Worm (Caenorhabditis elegans) whole organism, late embryonic: ENCODE data around the gene arp-6.

Source experiments
- C08G9.2 ChIP-seq: sonication (generic microtip); optimal IDR thresholded peaks from 2 replicates; lab custom pipeline; 2016; ENCODE audit warnings: mild to moderate bottlenecking, missing genetic modification characterization, moderate library complexity, missing compliant biosample characterization
- F13H6.1 ChIP-seq: sonication (generic microtip); optimal IDR thresholded peaks from 2 replicates; lab custom pipeline; 2016; ENCODE audit warnings: missing genetic modification characterization, missing compliant biosample characterization
- T23F11.4 ChIP-seq: fragments of 200-800 bp; sonication (Bioruptor generic); optimal IDR thresholded peaks from 2 replicates; lab custom pipeline; 2018; ENCODE audit warnings: mild to moderate bottlenecking, missing genetic modification characterization, missing compliant biosample characterization
- Y22D7AL.16 ChIP-seq: sonication (generic microtip); optimal IDR thresholded peaks from 2 replicates; lab custom pipeline; 2016; ENCODE audit warnings: missing genetic modification characterization, missing compliant biosample characterization
- ahr-1 ChIP-seq: sonication (generic microtip); optimal IDR thresholded peaks from 2 replicates; lab custom pipeline; 2016; ENCODE audit warnings: missing genetic modification characterization, missing compliant biosample characterization
- ceh-14 ChIP-seq: sonication (generic microtip); optimal IDR thresholded peaks from 2 replicates; lab custom pipeline; 2016; ENCODE audit warnings: missing genotype, missing genetic modification characterization, missing compliant biosample characterization
- ceh-22 ChIP-seq: sonication (generic microtip); optimal IDR thresholded peaks from 2 replicates; lab custom pipeline; 2017; ENCODE audit warnings: missing biosample characterization, missing genetic modification characterization
- ceh-24 ChIP-seq: sonication (generic microtip); optimal IDR thresholded peaks from 2 replicates; lab custom pipeline; 2016; ENCODE audit warnings: mild to moderate bottlenecking, missing genetic modification characterization, missing compliant biosample characterization
- ceh-30 ChIP-seq: fragments of 150-350 bp; optimal IDR thresholded peaks from 2 replicates; lab custom pipeline; 2014; ENCODE audit warnings: missing biosample characterization, missing genetic modification characterization
- ceh-31 ChIP-seq: sonication (generic microtip); optimal IDR thresholded peaks from 2 replicates; lab custom pipeline; 2016; ENCODE audit warnings: missing genetic modification characterization, missing compliant biosample characterization
- ceh-45 ChIP-seq: fragments of 200-800 bp; sonication (Bioruptor generic); IDR thresholded peaks from 2 replicates; pipeline ENCODE4 v1.3.6; 2022; ENCODE audit warnings: missing genetic modification reagents, missing genetic modification characterization, missing compliant biosample characterization
- dmd-4 ChIP-seq: sonication (generic microtip); optimal IDR thresholded peaks from 2 replicates; lab custom pipeline; 2016; ENCODE audit warnings: borderline replicate concordance, missing genetic modification characterization, missing compliant biosample characterization
- dve-1 ChIP-seq: sonication (generic microtip); optimal IDR thresholded peaks from 2 replicates; lab custom pipeline; 2017; ENCODE audit warnings: antibody characterized with exemption, mild to moderate bottlenecking, missing genetic modification characterization, missing compliant biosample characterization
- elt-2 ChIP-seq: sonication (generic microtip); optimal IDR thresholded peaks from 2 replicates; lab custom pipeline; 2016; ENCODE audit warnings: missing genetic modification reagents, missing genetic modification characterization, missing compliant biosample characterization
- elt-4 ChIP-seq: sonication (generic microtip); optimal IDR thresholded peaks from 2 replicates; lab custom pipeline; 2016; ENCODE audit warnings: missing genetic modification characterization, missing compliant biosample characterization
- ets-4 ChIP-seq: sonication (generic microtip); optimal IDR thresholded peaks from 2 replicates; lab custom pipeline; 2016; ENCODE audit warnings: missing genetic modification characterization, missing compliant biosample characterization
- eyg-1 ChIP-seq: sonication (generic microtip); optimal IDR thresholded peaks from 2 replicates; lab custom pipeline; 2016; ENCODE audit warnings: missing genotype, missing genetic modification characterization, missing compliant biosample characterization
- fax-1 ChIP-seq: sonication (generic microtip); optimal IDR thresholded peaks from 2 replicates; lab custom pipeline; 2016; ENCODE audit warnings: missing genotype, missing genetic modification characterization, missing compliant biosample characterization
- fkh-10 ChIP-seq: fragments of 150-350 bp; optimal IDR thresholded peaks from 2 replicates; lab custom pipeline; 2014; ENCODE audit warnings: missing biosample characterization, missing genetic modification reagents, missing genetic modification characterization
- fkh-6 ChIP-seq: sonication (generic microtip); optimal IDR thresholded peaks from 2 replicates; lab custom pipeline; 2016; ENCODE audit warnings: missing genetic modification characterization, missing compliant biosample characterization
- gmeb-2 ChIP-seq: sonication (generic microtip); optimal IDR thresholded peaks from 2 replicates; lab custom pipeline; 2016; ENCODE audit warnings: missing genetic modification characterization, inconsistent platforms, missing compliant biosample characterization
- hlh-15 ChIP-seq: sonication (generic microtip); optimal IDR thresholded peaks from 2 replicates; lab custom pipeline; 2016; ENCODE audit warnings: missing genetic modification characterization, missing compliant biosample characterization
- hlh-6 ChIP-seq: sonication (generic microtip); optimal IDR thresholded peaks from 2 replicates; lab custom pipeline; 2016; ENCODE audit warnings: missing genotype, missing genetic modification characterization, missing compliant biosample characterization
- hlh-8 ChIP-seq: sonication (generic microtip); optimal IDR thresholded peaks from 2 replicates; lab custom pipeline; 2016; ENCODE audit warnings: missing genotype, missing genetic modification characterization, missing compliant biosample characterization
- lim-6 ChIP-seq: sonication (generic microtip); optimal IDR thresholded peaks from 2 replicates; lab custom pipeline; 2016; ENCODE audit warnings: missing genetic modification characterization, missing compliant biosample characterization
- madf-2 ChIP-seq: sonication (generic microtip); optimal IDR thresholded peaks from 2 replicates; lab custom pipeline; 2017; ENCODE audit warnings: missing genetic modification characterization, missing compliant biosample characterization
- nfya-1 ChIP-seq: sonication (generic microtip); optimal IDR thresholded peaks from 2 replicates; lab custom pipeline; 2017; ENCODE audit warnings: missing genetic modification characterization, mild to moderate bottlenecking, missing compliant biosample characterization, antibody characterized with exemption, moderate library complexity
- nhr-11 ChIP-seq: fragments of 150-350 bp; optimal IDR thresholded peaks from 2 replicates; lab custom pipeline; 2014; ENCODE audit warnings: missing biosample characterization, missing genetic modification characterization
- npax-4 ChIP-seq: sonication (generic microtip); optimal IDR thresholded peaks from 2 replicates; lab custom pipeline; 2016; ENCODE audit warnings: missing genetic modification characterization, missing compliant biosample characterization
- odd-2 ChIP-seq: sonication (generic microtip); optimal IDR thresholded peaks from 2 replicates; lab custom pipeline; 2017; ENCODE audit warnings: antibody characterized with exemption, mild to moderate bottlenecking, missing genetic modification characterization, missing compliant biosample characterization
- pat-9 ChIP-seq: fragments of 200-800 bp; sonication (Bioruptor generic); optimal IDR thresholded peaks from 2 replicates; lab custom pipeline; 2018; ENCODE audit warnings: mild to moderate bottlenecking, missing genetic modification characterization, moderate library complexity, missing compliant biosample characterization
- pha-4 ChIP-seq: fragments of 150-350 bp; optimal IDR thresholded peaks from 2 replicates; lab custom pipeline; 2018; ENCODE audit warnings: missing biosample characterization, missing genetic modification reagents, missing genetic modification characterization
- pqm-1 ChIP-seq: sonication (generic microtip); optimal IDR thresholded peaks from 2 replicates; lab custom pipeline; 2016; ENCODE audit warnings: missing genetic modification characterization, missing compliant biosample characterization
- ref-2 ChIP-seq: sonication (generic microtip); optimal IDR thresholded peaks from 2 replicates; lab custom pipeline; 2016; ENCODE audit warnings: missing genetic modification characterization, missing compliant biosample characterization
- rnt-1 ChIP-seq: sonication (generic microtip); optimal IDR thresholded peaks from 2 replicates; lab custom pipeline; 2016; ENCODE audit warnings: missing genetic modification characterization, missing compliant biosample characterization
- sox-2 ChIP-seq: fragments of 200-800 bp; sonication (Bioruptor generic); IDR thresholded peaks from 2 replicates; pipeline ENCODE4 v1.3.6; 2022; ENCODE audit warnings: missing genetic modification reagents, missing genetic modification characterization, missing compliant biosample characterization
- tbx-2 ChIP-seq: sonication (generic microtip); optimal IDR thresholded peaks from 2 replicates; lab custom pipeline; 2016; ENCODE audit warnings: missing genetic modification characterization, missing compliant biosample characterization
- tbx-7 ChIP-seq: sonication (generic microtip); optimal IDR thresholded peaks from 2 replicates; lab custom pipeline; 2016; ENCODE audit warnings: missing genotype, missing genetic modification characterization, missing compliant biosample characterization
- ttx-3 ChIP-seq: sonication (generic microtip); optimal IDR thresholded peaks from 2 replicates; lab custom pipeline; 2016; ENCODE audit warnings: missing genetic modification reagents, missing genetic modification characterization, missing compliant biosample characterization
- unc-42 ChIP-seq: sonication (generic microtip); optimal IDR thresholded peaks from 2 replicates; lab custom pipeline; 2016; ENCODE audit warnings: missing genotype, missing genetic modification characterization, missing compliant biosample characterization
- unc-86 ChIP-seq: sonication (generic microtip); optimal IDR thresholded peaks from 2 replicates; lab custom pipeline; 2016; ENCODE audit warnings: missing genetic modification characterization, missing compliant biosample characterization
- zip-5 ChIP-seq: sonication (generic microtip); optimal IDR thresholded peaks from 2 replicates; lab custom pipeline; 2016; ENCODE audit warnings: missing genetic modification characterization, missing compliant biosample characterization

arp-6 gene

DNA sequence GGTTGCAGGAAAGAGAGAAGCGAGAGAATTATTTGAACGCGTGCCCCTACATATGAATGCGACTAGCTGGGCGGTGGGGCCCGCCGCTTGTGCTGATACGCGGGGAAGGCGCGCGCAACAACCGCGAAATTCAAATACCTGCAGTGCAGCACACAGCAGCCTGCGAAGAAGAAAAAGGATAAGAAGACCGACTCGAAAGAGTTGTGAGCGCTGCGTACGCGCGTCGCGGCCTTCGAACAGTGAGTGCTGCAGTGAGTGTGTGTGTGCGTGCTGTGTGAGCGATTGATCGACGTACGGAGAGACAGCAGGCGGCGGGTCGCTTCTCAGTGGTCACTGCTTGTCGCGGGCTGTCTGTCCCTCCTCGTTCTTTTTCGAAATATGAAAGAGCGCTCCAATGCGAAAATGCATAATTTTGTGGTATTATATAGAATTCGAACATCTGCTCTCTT, 8.9 kb downstream of the arp-6 start (continued):
- peak; percentile 93 for TF ChIP-seq ref-2 (tag; lab: Kevin White, UChicago)
- peak; percentile 29 for TF ChIP-seq unc-86
- peak; percentile 62 for TF ChIP-seq elt-2 (tag; lab: Kevin White, UChicago)
- peak; percentile 74 for TF ChIP-seq hlh-6 (tag; lab: Kevin White, UChicago)
- TF ChIP-seq elt-4 (tag; lab: Kevin White, UChicago): no peak
- peak; percentile 79 for TF ChIP-seq unc-42 (tag; lab: Kevin White, UChicago)
- TF ChIP-seq hlh-8: peak; percentile 46
- TF ChIP-seq madf-2 (tag; lab: Kevin White, UChicago): peak; percentile 59
- TF ChIP-seq ceh-22: no peak
- peak; percentile 93 for TF ChIP-seq tbx-2 (tag; lab: Kevin White, UChicago)
- peak; percentile 45 for TF ChIP-seq lim-6 (tag; lab: Kevin White, UChicago)
- TF ChIP-seq ceh-14 (tag; lab: Kevin White, UChicago): no peak
- no peak for TF ChIP-seq nhr-11 (tag; lab: Kevin White, UChicago)
- TF ChIP-seq eyg-1: peak; percentile 39
- no peak; the same call in 1 of the 2 replicates for TF ChIP-seq sox-2 (GFP tag; lab: Robert Waterston, UW)
- TF ChIP-seq ets-4 (tag; lab: Kevin White, UChicago): peak; percentile 66
- no peak for TF ChIP-seq tbx-7 (tag; lab: Kevin White, UChicago)
- no peak for TF ChIP-seq gmeb-2
- peak; percentile 34 for TF ChIP-seq Y22D7AL.16
- TF ChIP-seq C08G9.2 (tag; lab: Kevin White, UChicago): peak; percentile 60
- peak; percentile 71 for TF ChIP-seq T23F11.4 (GFP tag; lab: Kevin White, UChicago)
- peak; percentile 81 for TF ChIP-seq dve-1
- peak; percentile 36 for TF ChIP-seq pqm-1 (tag; lab: Kevin White, UChicago)
- peak; percentile 79 for TF ChIP-seq ceh-31 (tag; lab: Kevin White, UChicago)
- TF ChIP-seq ceh-45: 0 out of 2 replicates have a peak, but pooled peaks have one; percentile 23

DNA sequence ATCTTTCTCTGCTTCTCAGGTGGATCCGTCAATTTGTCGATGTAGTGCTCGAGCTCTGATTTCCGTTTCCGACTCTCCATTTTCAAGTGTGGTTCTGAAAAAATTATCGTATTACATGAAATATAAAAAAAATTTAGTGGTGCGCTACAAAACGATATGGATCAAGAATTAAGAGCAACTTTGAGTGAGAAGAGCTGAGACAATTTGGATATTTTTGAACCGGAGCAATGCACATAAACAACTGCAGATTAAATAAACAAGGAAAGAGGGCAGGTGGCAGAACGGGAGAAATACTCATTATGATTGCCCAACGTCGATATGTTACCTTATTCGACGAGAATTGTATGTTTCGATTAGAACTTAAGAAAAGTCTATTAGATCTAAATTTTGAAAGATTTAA, 9.5 kb downstream of the arp-6 start, which contains the start of gene swsn-7:
Gene swsn-7 (minus strand): TSS at position 101 of the 400 bp plus-strand sequence.
- TF ChIP-seq ceh-24 (tag; lab: Kevin White, UChicago) (no peak), dmd-4 (tag; lab: Kevin White, UChicago) (no peak), ceh-22 (no peak), ceh-30 (tag; lab: Kevin White, UChicago) (no peak), ahr-1 (tag; lab: Kevin White, UChicago) (no peak), hlh-8 (no peak), ttx-3 (tag; lab: Kevin White, UChicago) (no peak), ceh-45 (no peak), pha-4 (tag; lab: Kevin White, UChicago) (no peak), unc-86 (no peak), npax-4 (no peak), rnt-1 (tag; lab: Kevin White, UChicago) (no peak)

DNA sequence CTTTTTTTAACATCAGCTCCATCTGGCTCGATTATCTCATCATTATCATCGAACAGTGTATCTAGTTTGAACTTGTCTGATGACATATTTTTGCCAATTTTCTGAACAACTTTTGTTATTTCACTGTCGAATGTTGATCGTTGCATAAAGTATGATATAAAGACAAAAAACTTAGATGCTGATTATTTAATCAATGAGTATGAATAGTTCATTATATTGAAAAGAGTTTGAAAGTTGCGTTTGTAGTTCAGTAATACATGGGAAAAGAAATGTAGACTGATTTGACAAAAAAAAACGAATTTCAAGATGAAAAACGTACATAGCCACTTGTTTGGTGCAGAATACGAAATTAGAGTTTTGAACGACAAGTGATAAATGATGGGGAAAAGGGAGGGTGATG, 14.7 kb downstream of the arp-6 start, which contains the start of gene hda-2:
Gene hda-2 (minus strand): TSS at position 101 of the 400 bp plus-strand sequence.
- TF ChIP-seq sox-2 (GFP tag; lab: Robert Waterston, UW) (no peak), odd-2 (tag; lab: Kevin White, UChicago) (no peak), lim-6 (tag; lab: Kevin White, UChicago) (no peak), pqm-1 (tag; lab: Kevin White, UChicago) (no peak), fkh-10 (no peak), fax-1 (tag; lab: Kevin White, UChicago) (no peak), nfya-1 (tag; lab: Kevin White, UChicago) (no peak), rnt-1 (tag; lab: Kevin White, UChicago) (no peak), zip-5 (tag; lab: Kevin White, UChicago) (no peak), hlh-15 (tag; lab: Kevin White, UChicago) (no peak), fkh-6 (tag; lab: Kevin White, UChicago) (no peak), dmd-4 (tag; lab: Kevin White, UChicago) (no peak), pat-9 (tag; lab: Kevin White, UChicago) (no peak), tbx-2 (tag; lab: Kevin White, UChicago) (no peak), F13H6.1 (tag; lab: Kevin White, UChicago) (no peak)
- TF ChIP-seq, all 69 proteins: peak for 0
